Fruit fly (Drosophila melanogaster): ENCODE data around the gene CG31869.

The CG31869 gene

dm6 chr2L:10751879-10752620, 48.9 kb downstream of the CG31869 start:
- no peak for TF ChIP-seq CG8478 (optimal IDR thresholded peaks at IDR 0.05)

dm6 chr2L:10750915-10751612, 49.8 kb downstream of the CG31869 start:
- TF ChIP-seq CTCF (optimal IDR thresholded peaks at IDR 0.05): no peak
- TF ChIP-seq CG8478 (optimal IDR thresholded peaks at IDR 0.05): no peak

dm6 chr2L:10749607-10750467, 51.1 kb downstream of the CG31869 start:
- TF ChIP-seq CTCF (optimal IDR thresholded peaks at IDR 0.05) (no peak), CG8478 (optimal IDR thresholded peaks at IDR 0.05) (no peak)

- TF ChIP-seq CTCF (optimal IDR thresholded peaks at IDR 0.05) (no peak), CG8478 (optimal IDR thresholded peaks at IDR 0.05) (no peak)
Measured at dm6 chr2L:10748218-10748617, 52.7 kb downstream of the CG31869 start.

dm6 chr2L:10743714-10744113, 57.2 kb downstream of the CG31869 start, which contains the start of gene CG6729:
TSS of gene CG6729 (minus strand) at chr2L:10743935.
- no peak for TF ChIP-seq CTCF (optimal IDR thresholded peaks at IDR 0.05)
- TF ChIP-seq CG8478 (optimal IDR thresholded peaks at IDR 0.05): no peak

dm6 chr2L:10736993-10737756, 63.7 kb downstream of the CG31869 start, which contains the start of the genes Vha16-5 and CG12299:
TSS of gene Vha16-5 (minus strand) at chr2L:10737043.
TSS of gene CG12299 (plus strand) at chr2L:10737345.
- TF ChIP-seq CTCF (optimal IDR thresholded peaks at IDR 0.05): no peak

- TF ChIP-seq CG8478 (optimal IDR thresholded peaks at IDR 0.05) (no peak), CTCF (optimal IDR thresholded peaks at IDR 0.05) (no peak)
Measured at dm6 chr2L:10735923-10736322, 65.0 kb downstream of the CG31869 start, which contains the start of gene Nup107. TSS of gene Nup107 (minus strand) at chr2L:10736071.

- TF ChIP-seq CTCF (optimal IDR thresholded peaks at IDR 0.05) (no peak), CG8478 (optimal IDR thresholded peaks at IDR 0.05) (no peak)
Measured at dm6 chr2L:10732343-10732808, 68.5 kb downstream of the CG31869 start, which contains the start of the genes EMC3 and Dpy-30L1. TSS of gene EMC3 (minus strand) at chr2L:10732423. TSS of gene Dpy-30L1 (plus strand) at chr2L:10732653.

- no peak for TF ChIP-seq CTCF (optimal IDR thresholded peaks at IDR 0.05)
- no peak for TF ChIP-seq CG8478 (optimal IDR thresholded peaks at IDR 0.05)
Measured at dm6 chr2L:10729955-10730354, 71.0 kb downstream of the CG31869 start, which contains the start of gene CG17118. TSS of gene CG17118 (plus strand) at chr2L:10730255.

dm6 chr2L:10728751-10729150, 72.2 kb downstream of the CG31869 start, which contains the start of gene CG6443:
TSS of gene CG6443 (plus strand) at chr2L:10728978.
- TF ChIP-seq CTCF (optimal IDR thresholded peaks at IDR 0.05) (no peak), CG8478 (optimal IDR thresholded peaks at IDR 0.05) (no peak)

dm6 chr2L:10723903-10724302, 77.0 kb downstream of the CG31869 start, which contains the start of gene CG6431:
TSS of gene CG6431 (plus strand) at chr2L:10724203.
- no peak for TF ChIP-seq CG8478 (optimal IDR thresholded peaks at IDR 0.05)
- TF ChIP-seq CTCF (optimal IDR thresholded peaks at IDR 0.05): no peak

Measured in S2 (cell line).